Fruit fly (Drosophila melanogaster) whole organism, wandering third instar larva: ENCODE data around the gene CG13924.

Experiments used
- Abd-B ChIP-seq: fragments of >200 bp; optimal IDR thresholded peaks from 2 replicates; lab custom pipeline; 2017; ENCODE audit warnings: missing biosample characterization, missing genetic modification characterization
- CG32264 ChIP-seq: fragments of 200-800 bp; sonication (Bioruptor generic); optimal IDR thresholded peaks from 2 replicates; lab custom pipeline; 2016; ENCODE audit warnings: missing biosample characterization, missing genetic modification characterization
- CrebA ChIP-seq: fragments of 200-800 bp; sonication (Bioruptor generic); optimal IDR thresholded peaks from 2 replicates; lab custom pipeline; 2016; ENCODE audit warnings: missing biosample characterization, mild to moderate bottlenecking, missing genetic modification characterization, borderline replicate concordance
- Dfd ChIP-seq: fragments of >200 bp; optimal IDR thresholded peaks from 2 replicates; lab custom pipeline; 2017; ENCODE audit warnings: missing biosample characterization, missing genetic modification characterization
- Dif ChIP-seq: fragments of 200-275, 200-300 bp; sonication (Bioruptor generic); optimal IDR thresholded peaks from 2 replicates; lab custom pipeline; 2018; ENCODE audit warnings: missing biosample characterization, missing genetic modification characterization; ENCODE audit not compliant: partially characterized antibody
- GATAd ChIP-seq: sonication (Bioruptor generic); optimal IDR thresholded peaks from 2 replicates; lab custom pipeline; 2016; ENCODE audit warnings: missing biosample characterization, missing genetic modification characterization
- HLH106 ChIP-seq: fragments of 200-800 bp; optimal IDR thresholded peaks from 3 replicates; lab custom pipeline; 2019; ENCODE audit warnings: missing biosample characterization, mild to moderate bottlenecking, missing genetic modification characterization, moderate library complexity
- Hnf4 ChIP-seq: fragments of 200-800 bp; sonication (Bioruptor generic); optimal IDR thresholded peaks from 2 replicates; lab custom pipeline; 2016; ENCODE audit warnings: missing biosample characterization, mild to moderate bottlenecking, missing genetic modification characterization
- Hr78 ChIP-seq: fragments of >200 bp; optimal IDR thresholded peaks from 2 replicates; lab custom pipeline; 2017; ENCODE audit warnings: missing biosample characterization, missing genetic modification characterization
- Mio ChIP-seq: sonication (Bioruptor generic); optimal IDR thresholded peaks from 2 replicates; lab custom pipeline; 2016; ENCODE audit warnings: missing biosample characterization, missing genetic modification characterization
- Myc ChIP-seq: fragments of >200 bp; optimal IDR thresholded peaks from 2 replicates; lab custom pipeline; 2017
- N ChIP-seq: fragments of >200 bp; optimal IDR thresholded peaks from 2 replicates; lab custom pipeline; 2018; ENCODE audit warnings: missing biosample characterization, missing external identifiers, missing genetic modification characterization
- OdsH ChIP-seq: fragments of 200-800 bp; sonication (Bioruptor generic); optimal IDR thresholded peaks from 2 replicates; lab custom pipeline; 2016; ENCODE audit warnings: missing biosample characterization, mild to moderate bottlenecking, missing genetic modification characterization
- Rel ChIP-seq, 2 experiments: fragments of 200-800 bp; sonication (Bioruptor generic) in 1 of 2; optimal IDR thresholded peaks; 2 replicates in 1 of 2; 3 replicates in 1 of 2; lab custom pipeline; 2016 to 2019; ENCODE audit warnings: mild to moderate bottlenecking in 2 of 2, missing biosample characterization in 2 of 2, missing genetic modification characterization in 2 of 2, moderate library complexity in 1 of 2
- Vsx2 ChIP-seq: fragments of 200-300, 225-300 bp; sonication (Bioruptor generic); optimal IDR thresholded peaks from 2 replicates; lab custom pipeline; 2018; ENCODE audit warnings: missing biosample characterization, missing genetic modification characterization; ENCODE audit not compliant: partially characterized antibody
- br ChIP-seq: fragments of 200-800 bp; sonication (Bioruptor generic); optimal IDR thresholded peaks from 2 replicates; lab custom pipeline; 2016; ENCODE audit warnings: missing biosample characterization, missing genetic modification characterization
- brk ChIP-seq: fragments of 200-800 bp; sonication (Bioruptor generic); optimal IDR thresholded peaks from 2 replicates; lab custom pipeline; 2016; ENCODE audit warnings: missing biosample characterization, mild to moderate bottlenecking, missing genetic modification characterization
- dmrt93B ChIP-seq: fragments of 200-800 bp; sonication (Bioruptor generic); optimal IDR thresholded peaks from 2 replicates; lab custom pipeline; 2018; ENCODE audit warnings: missing biosample characterization, mild to moderate bottlenecking, missing genetic modification characterization
- dsf ChIP-seq: sonication (Bioruptor generic); optimal IDR thresholded peaks from 2 replicates; lab custom pipeline; 2016; ENCODE audit warnings: missing biosample characterization, missing genetic modification characterization, borderline replicate concordance
- ey ChIP-seq: fragments of 200-800 bp; sonication (Bioruptor generic); optimal IDR thresholded peaks from 2 replicates; lab custom pipeline; 2016; ENCODE audit warnings: missing biosample characterization, missing genetic modification characterization
- fru ChIP-seq: fragments of 200-800 bp; sonication (Bioruptor generic); optimal IDR thresholded peaks from 3 replicates; lab custom pipeline; 2016; ENCODE audit warnings: missing biosample characterization, mild to moderate bottlenecking, missing genetic modification characterization
- jim ChIP-seq: fragments of 175-275, 200-325 bp; sonication (Bioruptor generic); optimal IDR thresholded peaks from 2 replicates; lab custom pipeline; 2016; ENCODE audit warnings: missing biosample characterization, mild to moderate bottlenecking, missing genetic modification characterization
- lola ChIP-seq: fragments of >200 bp; optimal IDR thresholded peaks from 2 replicates; lab custom pipeline; 2017; ENCODE audit warnings: missing biosample characterization, missing genetic modification characterization
- psq ChIP-seq: fragments of 200-800 bp; sonication (Bioruptor generic); optimal IDR thresholded peaks from 3 replicates; lab custom pipeline; 2017; ENCODE audit warnings: missing biosample characterization, mild to moderate bottlenecking, missing genetic modification characterization, moderate library complexity
- rgr ChIP-seq: fragments of 200-800 bp; sonication (Bioruptor generic); optimal IDR thresholded peaks from 3 replicates; lab custom pipeline; 2016; ENCODE audit warnings: missing biosample characterization, mild to moderate bottlenecking, missing genetic modification characterization
- sage ChIP-seq: fragments of 200-800 bp; sonication (Bioruptor generic); optimal IDR thresholded peaks from 2 replicates; lab custom pipeline; 2016; ENCODE audit warnings: missing biosample characterization, mild to moderate bottlenecking, missing genetic modification characterization
- sv ChIP-seq: fragments of 200-800 bp; sonication (Bioruptor generic); optimal IDR thresholded peaks from 3 replicates; lab custom pipeline; 2016; ENCODE audit warnings: missing biosample characterization, missing genetic modification characterization
- tai ChIP-seq: sonication (Bioruptor generic); optimal IDR thresholded peaks from 2 replicates; lab custom pipeline; 2016; ENCODE audit warnings: missing biosample characterization, missing genetic modification characterization
- usp ChIP-seq: fragments of >200 bp; optimal IDR thresholded peaks from 2 replicates; lab custom pipeline; 2017; ENCODE audit warnings: missing biosample characterization, missing genetic modification characterization
- woc ChIP-seq: sonication (Bioruptor generic); optimal IDR thresholded peaks from 2 replicates; lab custom pipeline; 2016; ENCODE audit warnings: missing biosample characterization, mild to moderate bottlenecking, missing genetic modification characterization

The CG13924 gene

dm6 chr3L:1887929-1888529, 18.2 kb downstream of the CG13924 start:
- TF ChIP-seq Myc (no peak), sage (no peak), lola (GFP tag; lab: Kevin White, UChicago) (no peak)
- TF ChIP-seq, all 38 proteins: peak for 0

DNA sequence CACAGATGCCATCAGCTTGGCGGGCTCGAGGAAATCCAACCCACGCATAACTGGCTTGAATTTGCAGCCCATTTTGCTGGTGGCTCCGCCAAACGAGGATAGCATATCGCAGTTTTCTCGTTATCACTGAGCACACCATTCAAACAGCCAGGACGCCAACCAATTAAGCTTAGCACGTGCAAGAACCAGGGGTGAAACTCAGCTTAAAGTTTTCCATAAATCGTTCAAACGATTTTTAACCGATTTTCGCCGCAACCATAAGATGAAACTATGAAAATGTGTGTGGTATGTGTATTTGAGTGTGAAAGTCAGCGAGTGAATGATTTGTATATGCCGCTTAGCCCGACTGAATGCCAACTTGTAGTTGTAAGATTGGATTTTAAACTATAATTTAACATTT, 21.1 kb downstream of the CG13924 start:
- TF ChIP-seq Dif (GFP tag; lab: Kevin White, UChicago): peak; percentile 60
- no peak for TF ChIP-seq br (GFP tag; lab: Kevin White, UChicago)
- no peak for TF ChIP-seq ey (GFP tag; lab: Kevin White, UChicago)
- peak; percentile 2 for TF ChIP-seq Vsx2 (GFP tag; lab: Kevin White, UChicago)
- TF ChIP-seq GATAd: no peak
- no peak for TF ChIP-seq Abd-B (GFP tag; lab: Kevin White, UChicago)
- TF ChIP-seq Myc: peak; percentile 60
- TF ChIP-seq N (GFP tag; lab: Kevin White, UChicago): no peak
- TF ChIP-seq, all 38 proteins: peak for 3

DNA sequence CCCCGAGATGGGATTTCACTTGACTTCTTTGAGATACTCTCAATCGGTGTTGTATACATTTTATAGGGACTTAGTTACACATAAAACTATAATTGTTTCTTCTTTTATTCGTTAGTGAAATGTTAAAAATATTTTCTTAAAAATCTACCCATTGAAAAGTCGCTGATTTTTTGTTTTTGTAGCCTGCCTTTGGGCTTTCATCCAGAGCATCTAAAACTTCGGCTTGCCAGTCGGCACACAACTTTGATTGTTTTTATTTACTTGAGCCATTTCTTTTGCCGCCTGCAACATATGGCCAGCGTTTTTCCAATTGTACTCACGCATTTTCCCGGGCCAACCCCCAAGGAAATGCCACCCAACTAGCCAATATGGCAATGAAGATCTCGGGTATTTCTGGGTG, 22.1 kb downstream of the CG13924 start:
- peak; percentile 29 for TF ChIP-seq Myc
- TF ChIP-seq rgr: no peak

DNA sequence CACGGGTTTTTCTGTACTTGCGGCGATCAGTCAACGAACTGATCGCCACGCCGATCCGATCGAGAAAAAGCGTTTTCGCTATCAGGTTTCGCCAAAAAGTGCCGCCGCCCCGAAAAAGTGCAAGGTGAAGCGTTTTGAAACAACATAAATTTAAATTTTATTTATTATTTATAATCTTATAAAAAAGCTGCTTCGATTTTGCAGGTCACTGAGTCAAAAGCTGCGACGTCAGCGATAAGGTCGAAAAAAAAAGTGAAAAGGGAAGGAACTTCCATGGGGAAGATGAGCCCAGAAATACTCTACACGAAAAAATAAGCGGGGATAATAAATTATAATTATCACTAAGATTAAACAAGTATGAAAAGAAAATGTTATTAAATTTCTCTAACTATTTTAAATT, 27.9 kb downstream of the CG13924 start:
- TF ChIP-seq Dif (GFP tag; lab: Kevin White, UChicago) (no peak), Mio (GFP tag; lab: Kevin White, UChicago) (no peak), brk (GFP tag; lab: Kevin White, UChicago) (no peak), usp (GFP tag; lab: Kevin White, UChicago) (no peak), woc (GFP tag; lab: Kevin White, UChicago) (no peak), GATAd (no peak), CrebA (GFP tag; lab: Kevin White, UChicago) (no peak), CG32264 (no peak), rgr (no peak), br (GFP tag; lab: Kevin White, UChicago) (no peak), Rel (GFP tag; optimal IDR thresholded peaks at IDR 0.05; lab: Kevin White, UChicago) (no peak), Rel (tag; optimal IDR thresholded peaks at IDR 0.05; lab: Kevin White, UChicago) (no peak), Abd-B (GFP tag; lab: Kevin White, UChicago) (no peak)

- TF ChIP-seq N (GFP tag; lab: Kevin White, UChicago) (no peak), jim (GFP tag; lab: Kevin White, UChicago) (no peak), Hnf4 (GFP tag; lab: Kevin White, UChicago) (no peak), sv (no peak), OdsH (no peak)
Observed at dm6 chr3L:1899616-1900015, 29.8 kb downstream of the CG13924 start.

dm6 chr3L:1900633-1901032, 30.8 kb downstream of the CG13924 start:
- no peak for TF ChIP-seq jim (GFP tag; lab: Kevin White, UChicago)
- no peak for TF ChIP-seq Hnf4 (GFP tag; lab: Kevin White, UChicago)
- no peak for TF ChIP-seq OdsH
- TF ChIP-seq brk (GFP tag; lab: Kevin White, UChicago): no peak
- no peak for TF ChIP-seq lola (GFP tag; lab: Kevin White, UChicago)
- TF ChIP-seq dmrt93B (GFP tag; lab: Kevin White, UChicago): no peak
- no peak for TF ChIP-seq sv
- TF ChIP-seq fru (GFP tag; lab: Kevin White, UChicago): no peak
- TF ChIP-seq dsf: no peak
- TF ChIP-seq CrebA (GFP tag; lab: Kevin White, UChicago): no peak
- no peak for TF ChIP-seq GATAd
- no peak for TF ChIP-seq rgr
- no peak for TF ChIP-seq woc (GFP tag; lab: Kevin White, UChicago)
- no peak for TF ChIP-seq Dfd (GFP tag; lab: Kevin White, UChicago)
- no peak for TF ChIP-seq tai (GFP tag; lab: Kevin White, UChicago)
- TF ChIP-seq br (GFP tag; lab: Kevin White, UChicago): no peak

- TF ChIP-seq psq (GFP tag; lab: Kevin White, UChicago) (no peak), HLH106 (tag; lab: Kevin White, UChicago) (no peak), Hr78 (GFP tag; lab: Kevin White, UChicago) (no peak), Myc (no peak), rgr (no peak)
Observed at dm6 chr3L:1904440-1904839, 34.6 kb downstream of the CG13924 start.
